Worm (Caenorhabditis elegans) whole organism, young adult: ENCODE data around the gene AC3.12.

Source experiments
- B0019.2 ChIP-seq: fragments of 200-800 bp; sonication (Bioruptor generic); conservative IDR thresholded peaks from 2 replicates; pipeline ENCODE4 v1.3.6; 2022; ENCODE audit warnings: missing genetic modification reagents, missing genetic modification characterization, missing compliant biosample characterization
- B0261.1 ChIP-seq: sonication (generic microtip); optimal IDR thresholded peaks from 2 replicates; lab custom pipeline; 2016; ENCODE audit warnings: mild to moderate bottlenecking, missing genetic modification characterization, moderate library complexity, missing compliant biosample characterization
- C06A6.2 ChIP-seq: fragments of 200-800 bp; sonication (Bioruptor generic); conservative IDR thresholded peaks from 2 replicates; pipeline ENCODE4 v1.3.6; 2022; ENCODE audit warnings: missing genetic modification characterization, missing compliant biosample characterization
- F55B11.4 ChIP-seq: sonication (generic microtip); optimal IDR thresholded peaks from 2 replicates; lab custom pipeline; 2016; ENCODE audit warnings: missing compliant biosample characterization, missing genetic modification characterization, borderline replicate concordance; ENCODE audit not compliant: insufficient read depth
- F57C9.4 ChIP-seq: sonication (generic microtip); optimal IDR thresholded peaks from 2 replicates; lab custom pipeline; 2017; ENCODE audit warnings: mild to moderate bottlenecking, missing genetic modification characterization, missing compliant biosample characterization
- K11D2.4 ChIP-seq: fragments of 200-800 bp; sonication (Bioruptor generic); IDR thresholded peaks from 2 replicates; pipeline ENCODE4 v1.3.6; 2022; ENCODE audit warnings: missing genetic modification reagents, missing genetic modification characterization, missing compliant biosample characterization
- K12H6.12 ChIP-seq: fragments of 200-800 bp; sonication (Bioruptor generic); optimal IDR thresholded peaks from 2 replicates; lab custom pipeline; 2018; ENCODE audit warnings: mild to moderate bottlenecking, missing genetic modification characterization, missing compliant biosample characterization
- Y53F4B.3 ChIP-seq: fragments of 200-800 bp; sonication (Bioruptor generic); IDR thresholded peaks from 2 replicates; pipeline ENCODE4 v1.3.6; 2022; ENCODE audit warnings: missing genetic modification reagents, missing genetic modification characterization, missing compliant biosample characterization
- Y56A3A.18 ChIP-seq: fragments of 200-800 bp; sonication (Bioruptor generic); IDR thresholded peaks from 2 replicates; pipeline ENCODE4 v1.3.6; 2022; ENCODE audit warnings: missing genetic modification reagents, missing genetic modification characterization, missing compliant biosample characterization
- Y67H2A.10 ChIP-seq: fragments of 200-800 bp; sonication (Bioruptor generic); conservative IDR thresholded peaks from 2 replicates; pipeline ENCODE4 v1.3.6; 2022; ENCODE audit warnings: missing genetic modification reagents, missing genetic modification characterization, missing compliant biosample characterization
- akir-1 ChIP-seq: fragments of 200-800 bp; sonication (Bioruptor generic); optimal IDR thresholded peaks from 2 replicates; lab custom pipeline; 2018; ENCODE audit warnings: mild to moderate bottlenecking, missing genetic modification characterization, moderate library complexity, missing compliant biosample characterization
- ama-1 ChIP-seq, 3 experiments: fragments of 150-350 bp in 1 of 3; sonication (generic microtip) in 2 of 3; optimal IDR thresholded peaks; 2 replicates each; lab custom pipeline; 2014 to 2018; ENCODE audit warnings: missing biosample characterization in 2 of 3, missing genetic modification characterization in 2 of 3, missing genetic modification reagents in 2 of 3
- atf-7 ChIP-seq: sonication (generic microtip); optimal IDR thresholded peaks from 2 replicates; lab custom pipeline; 2017; ENCODE audit warnings: mild to moderate bottlenecking, missing genetic modification characterization, missing compliant biosample characterization
- attf-6 ChIP-seq: fragments of 200-800 bp; sonication (Bioruptor generic); IDR thresholded peaks from 2 replicates; pipeline ENCODE4 v1.3.6; 2022; ENCODE audit warnings: missing genetic modification reagents, missing genetic modification characterization, missing compliant biosample characterization
- bed-2 ChIP-seq: fragments of 200-800 bp; sonication (Bioruptor generic); IDR thresholded peaks from 2 replicates; pipeline ENCODE4 v1.3.6; 2022; ENCODE audit warnings: missing genetic modification reagents, missing genetic modification characterization, missing compliant biosample characterization
- cebp-2 ChIP-seq: fragments of 200-800 bp; sonication (Bioruptor generic); IDR thresholded peaks from 2 replicates; pipeline ENCODE4 v1.3.6; 2022; ENCODE audit warnings: missing genetic modification characterization, missing compliant biosample characterization
- ceh-27 ChIP-seq: fragments of 200-800 bp; sonication (Bioruptor generic); optimal IDR thresholded peaks from 2 replicates; lab custom pipeline; 2018; ENCODE audit warnings: mild to moderate bottlenecking, missing genetic modification characterization, moderate library complexity, missing compliant biosample characterization
- chd-7 ChIP-seq: sonication (generic microtip); optimal IDR thresholded peaks from 2 replicates; lab custom pipeline; 2016; ENCODE audit warnings: mild to moderate bottlenecking, missing genetic modification characterization, moderate library complexity, missing compliant biosample characterization
- die-1 ChIP-seq: sonication (generic microtip); optimal IDR thresholded peaks from 2 replicates; lab custom pipeline; 2016; ENCODE audit warnings: missing genotype, mild to moderate bottlenecking, missing genetic modification characterization, missing compliant biosample characterization
- egrh-3 ChIP-seq: fragments of 200-800 bp; sonication (Bioruptor generic); IDR thresholded peaks from 2 replicates; pipeline ENCODE4 v1.3.6; 2022; ENCODE audit warnings: missing genetic modification reagents, missing genetic modification characterization, missing compliant biosample characterization
- gei-17 ChIP-seq: fragments of 200-800 bp; sonication (Bioruptor generic); optimal IDR thresholded peaks from 2 replicates; lab custom pipeline; 2018; ENCODE audit warnings: mild to moderate bottlenecking, missing genetic modification characterization, missing compliant biosample characterization
- hmg-20 ChIP-seq: fragments of 200-800 bp; sonication (Bioruptor generic); IDR thresholded peaks from 2 replicates; pipeline ENCODE4 v1.3.6; 2022; ENCODE audit warnings: missing genetic modification reagents, missing genetic modification characterization, missing compliant biosample characterization
- hrde-1 ChIP-seq: sonication (generic microtip); optimal IDR thresholded peaks from 2 replicates; lab custom pipeline; 2016; ENCODE audit warnings: missing genetic modification characterization, mild to moderate bottlenecking, missing compliant biosample characterization, moderate library complexity, missing genotype, missing genetic modification reagents, borderline replicate concordance
- hsf-1 ChIP-seq: fragments of 200-800 bp; sonication (Bioruptor generic); IDR thresholded peaks from 2 replicates; pipeline ENCODE4 v1.3.6; 2022; ENCODE audit warnings: missing genetic modification reagents, missing genetic modification characterization, missing compliant biosample characterization
- lag-1 ChIP-seq: fragments of 200-800 bp; sonication (Bioruptor generic); IDR thresholded peaks from 2 replicates; pipeline ENCODE4 v1.3.6; 2022; ENCODE audit warnings: missing genetic modification reagents, missing genetic modification characterization, missing compliant biosample characterization
- let-607 ChIP-seq, 2 experiments: fragments of 200-800 bp in 1 of 2; sonication (Bioruptor generic) in 1 of 2; sonication (generic microtip) in 1 of 2; optimal IDR thresholded peaks; 2 replicates each; lab custom pipeline; 2016 to 2018; ENCODE audit warnings: mild to moderate bottlenecking in 2 of 2, missing compliant biosample characterization in 2 of 2, missing genetic modification characterization in 2 of 2, moderate library complexity in 2 of 2, missing genotype in 1 of 2
- lin-26 ChIP-seq: fragments of 200-800 bp; sonication (Bioruptor generic); IDR thresholded peaks from 2 replicates; pipeline ENCODE4 v1.3.6; 2022; ENCODE audit warnings: missing genetic modification reagents, missing genetic modification characterization, missing compliant biosample characterization
- lin-35 ChIP-seq, 3 experiments: fragments of 150-350 bp in 2 of 3; sonication (generic microtip) in 1 of 3; optimal IDR thresholded peaks; 2 replicates each; lab custom pipeline; 2014 to 2018; ENCODE audit warnings: missing biosample characterization in 3 of 3, missing genetic modification characterization in 3 of 3, missing genetic modification reagents in 3 of 3
- madf-10 ChIP-seq: sonication (generic microtip); optimal IDR thresholded peaks from 2 replicates; lab custom pipeline; 2016; ENCODE audit warnings: mild to moderate bottlenecking, missing genetic modification characterization, missing compliant biosample characterization
- madf-3 ChIP-seq: fragments of 200-800 bp; sonication (Bioruptor generic); IDR thresholded peaks from 2 replicates; pipeline ENCODE4 v1.3.6; 2022; ENCODE audit warnings: missing genetic modification reagents, missing genetic modification characterization, missing compliant biosample characterization
- madf-6 ChIP-seq: fragments of 200-800 bp; sonication (Bioruptor generic); IDR thresholded peaks from 2 replicates; pipeline ENCODE4 v1.3.6; 2022; ENCODE audit warnings: missing genetic modification reagents, missing genetic modification characterization, missing compliant biosample characterization
- madf-8 ChIP-seq: fragments of 200-800 bp; sonication (Bioruptor generic); conservative IDR thresholded peaks from 2 replicates; pipeline ENCODE4 v1.3.6; 2022; ENCODE audit warnings: missing genetic modification reagents, missing genetic modification characterization, missing compliant biosample characterization
- mel-28 ChIP-seq: sonication (generic microtip); optimal IDR thresholded peaks from 2 replicates; lab custom pipeline; 2016; ENCODE audit warnings: borderline replicate concordance, mild to moderate bottlenecking, missing genetic modification characterization, missing compliant biosample characterization
- nhr-179 ChIP-seq: sonication (generic microtip); optimal IDR thresholded peaks from 2 replicates; lab custom pipeline; 2016; ENCODE audit warnings: mild to moderate bottlenecking, missing genetic modification characterization, missing compliant biosample characterization
- nhr-90 ChIP-seq: sonication (generic microtip); optimal IDR thresholded peaks from 2 replicates; lab custom pipeline; 2016; ENCODE audit warnings: missing genotype, mild to moderate bottlenecking, missing genetic modification characterization, missing compliant biosample characterization
- pha-4 ChIP-seq: fragments of 150-350 bp; sonication (generic microtip); optimal IDR thresholded peaks from 2 replicates; lab custom pipeline; 2014; ENCODE audit warnings: missing biosample characterization, missing genetic modification reagents, missing genetic modification characterization
- rec-8 ChIP-seq, 2 experiments: sonication (generic microtip); optimal IDR thresholded peaks; 2 replicates each; lab custom pipeline; 2016; ENCODE audit warnings: mild to moderate bottlenecking in 2 of 2, missing genetic modification characterization in 2 of 2, missing genetic modification reagents in 2 of 2, missing genotype in 2 of 2, missing biosample characterization in 1 of 2, missing compliant biosample characterization in 1 of 2, moderate library complexity in 1 of 2
- sea-2 ChIP-seq: fragments of 200-800 bp; sonication (Bioruptor generic); IDR thresholded peaks from 2 replicates; pipeline ENCODE4 v1.3.6; 2022; ENCODE audit warnings: missing genetic modification characterization, missing compliant biosample characterization
- snpc-1.3 ChIP-seq: sonication (generic microtip); optimal IDR thresholded peaks from 2 replicates; lab custom pipeline; 2017; ENCODE audit warnings: missing genetic modification characterization, mild to moderate bottlenecking, missing compliant biosample characterization, antibody characterized with exemption, moderate library complexity, missing genotype, missing genetic modification reagents; ENCODE audit not compliant: insufficient read depth
- snpc-3.4 ChIP-seq: sonication (generic microtip); optimal IDR thresholded peaks from 2 replicates; lab custom pipeline; 2017; ENCODE audit warnings: missing genetic modification characterization, mild to moderate bottlenecking, missing compliant biosample characterization, antibody characterized with exemption, moderate library complexity, missing genotype, missing genetic modification reagents
- sptf-2 ChIP-seq: fragments of 200-800 bp; sonication (Bioruptor generic); optimal IDR thresholded peaks from 2 replicates; lab custom pipeline; 2018; ENCODE audit warnings: mild to moderate bottlenecking, missing genetic modification characterization, missing compliant biosample characterization
- tbp1 ChIP-seq: fragments of 200-800 bp; sonication (Bioruptor generic); optimal IDR thresholded peaks from 2 replicates; lab custom pipeline; 2018; ENCODE audit warnings: mild to moderate bottlenecking, missing genetic modification characterization, missing compliant biosample characterization
- unc-130 ChIP-seq: sonication (generic microtip); optimal IDR thresholded peaks from 2 replicates; lab custom pipeline; 2016; ENCODE audit warnings: missing genetic modification reagents, missing genetic modification characterization, missing compliant biosample characterization
- xnd-1 ChIP-seq: sonication (generic microtip); optimal IDR thresholded peaks from 2 replicates; lab custom pipeline; 2016; ENCODE audit warnings: missing genotype, missing genetic modification reagents, missing genetic modification characterization, missing compliant biosample characterization
- zfh-2 ChIP-seq: fragments of 200-800 bp; sonication (Bioruptor generic); conservative IDR thresholded peaks from 2 replicates; pipeline ENCODE4 v1.3.6; 2022; ENCODE audit warnings: missing genetic modification reagents, missing genetic modification characterization, missing compliant biosample characterization
- zim-3 ChIP-seq: sonication (generic microtip); optimal IDR thresholded peaks from 2 replicates; lab custom pipeline; 2017; ENCODE audit warnings: mild to moderate bottlenecking, missing genetic modification characterization, moderate library complexity, missing compliant biosample characterization
- ztf-18 ChIP-seq: sonication (generic microtip); optimal IDR thresholded peaks from 2 replicates; lab custom pipeline; 2016; ENCODE audit warnings: missing genotype, mild to moderate bottlenecking, missing genetic modification characterization, missing compliant biosample characterization
- ztf-22 ChIP-seq: fragments of 200-800 bp; sonication (Bioruptor generic); optimal IDR thresholded peaks from 2 replicates; lab custom pipeline; 2018; ENCODE audit warnings: mild to moderate bottlenecking, missing genetic modification characterization, moderate library complexity, missing compliant biosample characterization

Gene AC3.12

DNA sequence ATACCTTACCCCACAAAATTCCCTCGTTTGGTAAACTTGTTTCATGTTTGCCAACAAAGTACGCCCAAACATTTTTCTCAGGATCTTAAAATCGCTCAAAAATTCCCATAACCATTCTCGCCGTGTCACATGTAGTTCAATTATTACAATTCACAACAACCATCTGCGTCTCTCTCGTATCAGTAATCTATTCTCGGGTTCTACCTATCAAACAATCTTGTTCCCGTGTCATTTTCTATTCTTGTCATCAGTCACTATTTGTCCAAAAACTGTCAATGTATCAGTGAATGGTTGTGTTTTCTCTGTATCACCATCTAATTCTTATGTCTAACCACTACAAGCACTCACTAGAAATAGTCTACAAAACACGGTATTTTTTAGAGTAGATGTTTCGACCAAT lies 8.0 kb downstream of the AC3.12 start (continued):
- TF ChIP-seq rec-8 (tag; optimal IDR thresholded peaks at IDR 0.05; lab: Kevin White, UChicago), result no peak
- TF ChIP-seq cebp-2 (GFP tag; lab: Robert Waterston, UW), result no peak
- TF ChIP-seq K11D2.4 (GFP tag; lab: Robert Waterston, UW), result no peak
- no peak for TF ChIP-seq madf-8 (GFP tag; lab: Robert Waterston, UW)
- no peak for TF ChIP-seq ceh-27
- TF ChIP-seq snpc-3.4 (tag; lab: Kevin White, UChicago), result no peak
- TF ChIP-seq ama-1 (optimal IDR thresholded peaks at IDR 0.05; lab: Kevin White, UChicago), result no peak
- TF ChIP-seq ama-1 (GFP tag; optimal IDR thresholded peaks at IDR 0.05; lab: Kevin White, UChicago), result no peak
- TF ChIP-seq F55B11.4 (tag; lab: Kevin White, UChicago), result no peak
- TF ChIP-seq lag-1 (GFP tag; lab: Robert Waterston, UW), result no peak
- no peak for TF ChIP-seq sea-2 (GFP tag; lab: Robert Waterston, UW)
- no peak for TF ChIP-seq ztf-22 (GFP tag; lab: Kevin White, UChicago)
- TF ChIP-seq bed-2, result no peak
- no peak for TF ChIP-seq lin-35 (GFP tag; optimal IDR thresholded peaks at IDR 0.05; lab: Kevin White, UChicago)
- TF ChIP-seq let-607 (tag; optimal IDR thresholded peaks at IDR 0.05; lab: Kevin White, UChicago), result peak; percentile 93 to 94
- no peak for TF ChIP-seq gei-17 (GFP tag; lab: Kevin White, UChicago)
- TF ChIP-seq Y67H2A.10 (GFP tag; lab: Robert Waterston, UW), result no peak
- no peak for TF ChIP-seq C06A6.2
- no peak for TF ChIP-seq akir-1 (GFP tag; lab: Kevin White, UChicago)
- peak; percentile 30 for TF ChIP-seq tbp1 (GFP tag; lab: Kevin White, UChicago)
- no peak for TF ChIP-seq Y53F4B.3 (GFP tag; lab: Robert Waterston, UW)
- no peak for TF ChIP-seq attf-6 (GFP tag; lab: Robert Waterston, UW)
- no peak for TF ChIP-seq madf-3
- no peak for TF ChIP-seq xnd-1 (tag; lab: Kevin White, UChicago)
- no peak for TF ChIP-seq die-1 (tag; lab: Kevin White, UChicago)
- no peak for TF ChIP-seq pha-4 (tag; lab: Kevin White, UChicago)
- no peak for TF ChIP-seq mel-28
- TF ChIP-seq madf-6 (GFP tag; lab: Robert Waterston, UW), result no peak
- no peak for TF ChIP-seq ztf-18 (tag; lab: Kevin White, UChicago)
- TF ChIP-seq chd-7, result peak; percentile 28
- TF ChIP-seq madf-10 (tag; lab: Kevin White, UChicago), result peak; percentile 3
- TF ChIP-seq lin-26 (GFP tag; lab: Robert Waterston, UW), result no peak
- no peak for TF ChIP-seq zim-3
- no peak for TF ChIP-seq F57C9.4 (tag; lab: Kevin White, UChicago)
- no peak for TF ChIP-seq B0019.2 (GFP tag; lab: Robert Waterston, UW)
- no peak for TF ChIP-seq nhr-179 (tag; lab: Kevin White, UChicago)
- no peak for TF ChIP-seq K12H6.12 (tag; lab: Kevin White, UChicago)
- TF ChIP-seq B0261.1 (tag; lab: Kevin White, UChicago), result no peak
- no peak for TF ChIP-seq hrde-1
- TF ChIP-seq egrh-3 (GFP tag; lab: Robert Waterston, UW), result no peak
- no peak for TF ChIP-seq zfh-2 (GFP tag; lab: Robert Waterston, UW)
- TF ChIP-seq Y56A3A.18, result no peak
- no peak for TF ChIP-seq hsf-1 (GFP tag; lab: Robert Waterston, UW)
- no peak for TF ChIP-seq unc-130 (GFP tag; lab: Kevin White, UChicago)
- no peak for TF ChIP-seq nhr-90
- peak; percentile 4 for TF ChIP-seq atf-7 (tag; lab: Kevin White, UChicago)
- TF ChIP-seq hmg-20 (GFP tag; lab: Robert Waterston, UW), result no peak
- no peak for TF ChIP-seq sptf-2
- no peak for TF ChIP-seq snpc-1.3 (tag; lab: Kevin White, UChicago)
